Fruit fly (Drosophila melanogaster): ENCODE measurements around the gene CG46280.

The CG46280 gene

DNA sequence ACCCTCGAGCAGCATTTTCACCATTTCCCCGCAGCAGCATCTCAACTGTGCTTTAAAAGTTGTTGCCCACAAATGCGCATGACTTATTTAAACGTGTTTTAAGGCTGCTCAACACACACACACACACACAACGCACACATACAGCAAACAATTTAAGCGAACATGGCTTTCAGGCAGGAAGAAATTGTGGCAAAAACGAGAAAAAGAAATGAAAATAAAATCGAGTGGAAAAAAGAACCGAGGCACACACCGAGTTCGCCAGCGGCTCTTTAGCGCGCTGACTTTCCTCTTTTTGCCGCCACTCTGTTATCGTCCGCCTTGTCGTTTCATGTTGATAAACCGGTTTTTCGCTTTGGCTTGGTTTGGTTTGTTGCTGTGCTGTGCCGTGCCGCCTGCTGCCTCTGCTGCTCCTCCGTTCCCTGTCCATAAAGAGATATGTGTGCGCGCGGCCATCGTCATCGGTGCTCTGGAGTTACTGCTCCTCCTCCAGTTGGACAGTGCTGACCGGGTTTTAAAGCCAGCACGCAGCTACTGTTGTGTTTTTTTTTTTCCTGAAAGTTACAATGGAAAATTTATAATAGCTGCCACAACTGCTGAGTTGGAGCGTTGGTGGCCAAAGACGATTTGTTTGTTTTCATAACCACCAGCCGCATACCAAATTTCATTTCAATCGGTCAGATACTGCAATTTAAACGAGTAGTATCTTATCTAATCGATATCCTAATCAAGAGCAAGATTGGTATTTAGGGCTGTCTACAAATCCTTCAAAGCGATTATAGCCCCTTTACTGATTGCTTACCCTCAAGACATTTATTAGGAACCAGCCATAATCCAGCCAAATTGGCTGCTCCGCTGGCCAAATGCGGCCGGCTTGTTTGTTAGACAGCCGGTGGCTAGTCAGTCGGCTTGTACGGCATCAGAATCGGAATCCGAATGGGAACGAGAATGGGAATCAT, 14.4 kb downstream of the CG46280 start (continued):
- TF ChIP-seq maf-S (GFP tag; optimal IDR thresholded peaks at IDR 0.05): no peak
- no peak for TF ChIP-seq CG1792 (GFP tag; optimal IDR thresholded peaks at IDR 0.05)
- no peak for TF ChIP-seq Doc2 (GFP tag; IDR thresholded peaks at IDR 0.05)
- TF ChIP-seq CG2712 (tag; optimal IDR thresholded peaks at IDR 0.05): peak; percentile 18
- TF ChIP-seq BtbVII (GFP tag; optimal IDR thresholded peaks at IDR 0.05): no peak
- no peak for TF ChIP-seq CG16815 (GFP tag; optimal IDR thresholded peaks at IDR 0.05)
- no peak for TF ChIP-seq HLH4C (GFP tag; IDR thresholded peaks at IDR 0.05; ENCODE audit: partially characterized antibody)
- TF ChIP-seq Nf-YC (tag; optimal IDR thresholded peaks at IDR 0.05): no peak
- no peak for TF ChIP-seq slbo (GFP tag; IDR thresholded peaks at IDR 0.05)
- TF ChIP-seq caup (GFP tag; optimal IDR thresholded peaks at IDR 0.05; ENCODE audit: severe bottlenecking): no peak
- no peak for TF ChIP-seq NC2β (GFP tag; optimal IDR thresholded peaks at IDR 0.05)
- TF ChIP-seq org-1 (GFP tag; optimal IDR thresholded peaks at IDR 0.05): no peak
- TF ChIP-seq danr (GFP tag; IDR thresholded peaks at IDR 0.05): no peak
- no peak for TF ChIP-seq gcm2 (GFP tag; optimal IDR thresholded peaks at IDR 0.05)
- no peak for TF ChIP-seq ase (GFP tag; IDR thresholded peaks at IDR 0.05)
- TF ChIP-seq Mes4 (GFP tag; optimal IDR thresholded peaks at IDR 0.05): no peak
- TF ChIP-seq pzg (GFP tag; optimal IDR thresholded peaks at IDR 0.05): no peak
- peak; percentile 88 for TF ChIP-seq grn (GFP tag; optimal IDR thresholded peaks at IDR 0.05)
- TF ChIP-seq zen (tag; optimal IDR thresholded peaks at IDR 0.05): no peak
- TF ChIP-seq ato (GFP tag; IDR thresholded peaks at IDR 0.05; ENCODE audit: partially characterized antibody): no peak
- TF ChIP-seq hth (optimal IDR thresholded peaks at IDR 0.05): no peak
- TF ChIP-seq ssp (GFP tag; IDR thresholded peaks at IDR 0.05): no peak
- no peak for TF ChIP-seq Doc3 (GFP tag; IDR thresholded peaks at IDR 0.05; ENCODE audit: partially characterized antibody)
- no peak for TF ChIP-seq gcm (GFP tag; optimal IDR thresholded peaks at IDR 0.05)
- no peak for TF ChIP-seq CG11085 (GFP tag; IDR thresholded peaks at IDR 0.05)
- peak; percentile 50; the same call in 2 of the 3 replicates for TF ChIP-seq CG2199 (GFP tag; IDR thresholded peaks at IDR 0.05)
- no peak for TF ChIP-seq CG5245 (GFP tag; optimal IDR thresholded peaks at IDR 0.05)
- no peak for TF ChIP-seq psq (GFP tag; optimal IDR thresholded peaks at IDR 0.05)
- no peak for TF ChIP-seq dimm (GFP tag; IDR thresholded peaks at IDR 0.05)
- TF ChIP-seq Six4 (GFP tag; optimal IDR thresholded peaks at IDR 0.05): no peak
- peak; percentile 12 for TF ChIP-seq nmo (GFP tag; optimal IDR thresholded peaks at IDR 0.05)
- no peak; the same call in 1 of the 2 replicates for TF ChIP-seq lmd (GFP tag; IDR thresholded peaks at IDR 0.05)
- no peak for TF ChIP-seq vvl (GFP tag; IDR thresholded peaks at IDR 0.05)
- no peak for TF ChIP-seq CG8388 (GFP tag; optimal IDR thresholded peaks at IDR 0.05)
- no peak for TF ChIP-seq Dp (GFP tag; optimal IDR thresholded peaks at IDR 0.05)
- no peak for TF ChIP-seq Max (GFP tag; optimal IDR thresholded peaks at IDR 0.05)
- no peak for TF ChIP-seq jing (GFP tag; optimal IDR thresholded peaks at IDR 0.05)
- TF ChIP-seq zen2 (GFP tag; IDR thresholded peaks at IDR 0.05; ENCODE audit: partially characterized antibody): no peak
- TF ChIP-seq CG11560 (tag; IDR thresholded peaks at IDR 0.05): no peak
- TF ChIP-seq D19B (GFP tag; optimal IDR thresholded peaks at IDR 0.05): no peak
- TF ChIP-seq Atf6 (GFP tag; IDR thresholded peaks at IDR 0.05): no peak
- TF ChIP-seq CG11723 (GFP tag; optimal IDR thresholded peaks at IDR 0.05): no peak
- TF ChIP-seq B-H2 (GFP tag; optimal IDR thresholded peaks at IDR 0.05): peak; percentile 6
- TF ChIP-seq CG8359 (GFP tag; optimal IDR thresholded peaks at IDR 0.05; ENCODE audit: borderline replicate concordance): no peak
- no peak for TF ChIP-seq CG8290 (GFP tag; optimal IDR thresholded peaks at IDR 0.05)
- peak in 1 of 2 experiments; percentile 35 for TF ChIP-seq CG8290 (tag; optimal IDR thresholded peaks at IDR 0.05)
- no peak for TF ChIP-seq CG4854 (GFP tag; optimal IDR thresholded peaks at IDR 0.05)
- TF ChIP-seq pita (GFP tag; optimal IDR thresholded peaks at IDR 0.05): no peak
- TF ChIP-seq inv (GFP tag; IDR thresholded peaks at IDR 0.05; ENCODE audit: partially characterized antibody): no peak
- no peak for TF ChIP-seq toy (GFP tag; IDR thresholded peaks at IDR 0.05)

Data from whole organism, embryonic.